ENCODE assay signal across 3 fruit fly cellular contexts in the genomic region with DNA sequence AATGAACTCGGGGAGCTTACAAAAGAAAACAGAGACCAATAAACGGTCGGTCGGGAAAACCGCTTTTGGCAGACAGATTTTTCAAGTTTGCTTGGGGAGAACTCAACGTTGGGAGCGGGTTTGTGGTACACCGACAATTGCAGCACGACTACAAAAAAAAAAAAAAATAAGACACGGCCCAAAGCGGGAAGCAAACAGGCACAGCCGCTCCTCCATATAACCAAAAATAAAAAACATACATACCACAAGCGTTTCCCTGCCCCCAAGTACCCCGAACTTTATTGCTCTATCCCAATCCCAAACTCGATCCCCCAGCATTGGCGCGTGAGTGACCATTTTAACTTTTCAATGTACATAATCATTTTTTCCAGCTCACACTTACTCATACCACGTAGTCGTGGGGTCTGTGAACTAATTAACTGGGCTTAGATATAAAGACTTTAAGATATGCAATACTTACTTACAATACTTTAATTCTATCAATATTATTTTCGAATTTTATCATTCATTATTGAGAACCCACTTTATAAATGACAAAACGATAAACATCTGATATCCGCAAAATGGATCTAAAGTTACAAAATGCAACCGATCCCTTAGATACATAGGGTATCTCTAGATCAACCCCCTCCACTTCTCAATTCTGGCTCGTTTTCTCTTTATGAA.
TF ChIP-seq lines count a peak whose summit lies in the region.

No protein-coding gene starts in this region.

- TF ChIP-seq CTCF in whole organism, embryonic (GFP tag; optimal IDR thresholded peaks at IDR 0.05; lab: Kevin White, UChicago), result no peak

TF ChIP-seq in whole organism, embryonic, 481 proteins besides CTCF, POLR2A, EP300 and RAD21 (continues in another document):
- TF ChIP-seq ham (GFP tag; IDR thresholded peaks at IDR 0.05; lab: Robert Waterston, UW), result no peak
- TF ChIP-seq NC2α (GFP tag; optimal IDR thresholded peaks at IDR 0.05; lab: Kevin White, UChicago), result no peak
- peak; percentile 36 for TF ChIP-seq Blimp-1 (GFP tag; optimal IDR thresholded peaks at IDR 0.05; lab: Kevin White, UChicago)
- TF ChIP-seq CG4360 (GFP tag; IDR thresholded peaks at IDR 0.05; lab: Robert Waterston, UW), result no peak
- no peak for TF ChIP-seq ERR (GFP tag; optimal IDR thresholded peaks at IDR 0.05; lab: Kevin White, UChicago)
- TF ChIP-seq CG32772 (GFP tag; IDR thresholded peaks at IDR 0.05; lab: Robert Waterston, UW), result 0 out of 2 replicates have a peak, but pooled peaks have one; percentile 9
- TF ChIP-seq row (GFP tag; IDR thresholded peaks at IDR 0.05; lab: Robert Waterston, UW), result peak; percentile 41; the same call in 2 of the 3 replicates
- no peak for TF ChIP-seq CG7556 (GFP tag; optimal IDR thresholded peaks at IDR 0.05; lab: Kevin White, UChicago)
- TF ChIP-seq CG11723 (GFP tag; optimal IDR thresholded peaks at IDR 0.05; lab: Kevin White, UChicago), result no peak
- TF ChIP-seq NFAT (GFP tag; IDR thresholded peaks at IDR 0.05; lab: Robert Waterston, UW), result no peak
- no peak for TF ChIP-seq pb (GFP tag; optimal IDR thresholded peaks at IDR 0.05; lab: Kevin White, UChicago)
- no peak for TF ChIP-seq CG2116 (GFP tag; optimal IDR thresholded peaks at IDR 0.05; lab: Kevin White, UChicago)
- TF ChIP-seq Hand (GFP tag; optimal IDR thresholded peaks at IDR 0.05; lab: Kevin White, UChicago), result no peak
- no peak for TF ChIP-seq CG4730 (GFP tag; IDR thresholded peaks at IDR 0.05; lab: Robert Waterston, UW)
- 0 out of 2 replicates have a peak, but pooled peaks have one; percentile 35 for TF ChIP-seq Drgx (GFP tag; IDR thresholded peaks at IDR 0.05; lab: Robert Waterston, UW)
- peak; percentile 66 for TF ChIP-seq D19A (tag; optimal IDR thresholded peaks at IDR 0.05; lab: Kevin White, UChicago)
- no peak for TF ChIP-seq Atf-2 (GFP tag; optimal IDR thresholded peaks at IDR 0.05; lab: Kevin White, UChicago)
- no peak for TF ChIP-seq CG34376 (GFP tag; optimal IDR thresholded peaks at IDR 0.05; lab: Kevin White, UChicago)
- no peak for TF ChIP-seq CG10959 (GFP tag; IDR thresholded peaks at IDR 0.05; lab: Robert Waterston, UW)
- no peak for TF ChIP-seq Bgb (GFP tag; IDR thresholded peaks at IDR 0.05; lab: Robert Waterston, UW; ENCODE audit: partially characterized antibody)
- TF ChIP-seq Gsc (GFP tag; IDR thresholded peaks at IDR 0.05; lab: Robert Waterston, UW), result no peak
- TF ChIP-seq Sox102F (GFP tag; optimal IDR thresholded peaks at IDR 0.05; lab: Kevin White, UChicago), result peak; percentile 1
- no peak for TF ChIP-seq Taf1 (GFP tag; IDR thresholded peaks at IDR 0.05; lab: Robert Waterston, UW)
- TF ChIP-seq CG14965 (GFP tag; optimal IDR thresholded peaks at IDR 0.05; lab: Kevin White, UChicago; ENCODE audit: borderline replicate concordance), result no peak
- peak; percentile 20 for TF ChIP-seq sqz (GFP tag; optimal IDR thresholded peaks at IDR 0.05; lab: Kevin White, UChicago)
- no peak for TF ChIP-seq CG18764 (GFP tag; optimal IDR thresholded peaks at IDR 0.05; lab: Kevin White, UChicago)
- peak; percentile 15 for TF ChIP-seq nmo (GFP tag; optimal IDR thresholded peaks at IDR 0.05; lab: Kevin White, UChicago)
- TF ChIP-seq CG14441 (GFP tag; IDR thresholded peaks at IDR 0.05; lab: Robert Waterston, UW), result no peak

TF ChIP-seq in whole organism, prepupa, 60 proteins besides CTCF, POLR2A, EP300 and RAD21:
- TF ChIP-seq CG8632 (GFP tag; optimal IDR thresholded peaks at IDR 0.05; lab: Kevin White, UChicago) (no peak), CG15336 (GFP tag; IDR thresholded peaks at IDR 0.05; lab: Robert Waterston, UW) (peak; percentile 59; the same call in 1 of the 2 replicates), CG32006 (GFP tag; optimal IDR thresholded peaks at IDR 0.05; lab: Kevin White, UChicago) (peak; percentile 63), achi (GFP tag; optimal IDR thresholded peaks at IDR 0.05; lab: Kevin White, UChicago) (no peak), eg (GFP tag; IDR thresholded peaks at IDR 0.05; lab: Robert Waterston, UW) (peak; percentile 69), Hr39 (GFP tag; optimal IDR thresholded peaks at IDR 0.05; lab: Kevin White, UChicago) (no peak), Lpt (GFP tag; optimal IDR thresholded peaks at IDR 0.05; lab: Kevin White, UChicago) (peak; percentile 40), OdsH (GFP tag; optimal IDR thresholded peaks at IDR 0.05; lab: Kevin White, UChicago) (no peak), CG8119 (GFP tag; IDR thresholded peaks at IDR 0.05; lab: Robert Waterston, UW) (peak; percentile 46; the same call in 2 of the 3 replicates), salr (GFP tag; optimal IDR thresholded peaks at IDR 0.05; lab: Kevin White, UChicago) (peak in 1 of 2 experiments; percentile 45), CG10631 (GFP tag; optimal IDR thresholded peaks at IDR 0.05; lab: Kevin White, UChicago) (peak; percentile 3)
TF ChIP-seq in whole organism, prepupa: peak in this region for 7.

TF ChIP-seq in whole organism, pupa, 21 proteins besides CTCF, POLR2A, EP300 and RAD21:
- TF ChIP-seq Snoo (tag; optimal IDR thresholded peaks at IDR 0.05; lab: Kevin White, UChicago) (no peak), CG32121 (GFP tag; IDR thresholded peaks at IDR 0.05; lab: Robert Waterston, UW) (peak; percentile 47; the same call in 1 of the 2 replicates), CG34367 (tag; optimal IDR thresholded peaks at IDR 0.05; lab: Kevin White, UChicago) (no peak), CG15710 (tag; optimal IDR thresholded peaks at IDR 0.05; lab: Kevin White, UChicago) (no peak), CG10348 (GFP tag; IDR thresholded peaks at IDR 0.05; lab: Robert Waterston, UW) (no peak), CG12605 (GFP tag; IDR thresholded peaks at IDR 0.05; lab: Robert Waterston, UW) (no peak), EcR (GFP tag; optimal IDR thresholded peaks at IDR 0.05; lab: Kevin White, UChicago) (no peak), CG13204 (GFP tag; optimal IDR thresholded peaks at IDR 0.05; lab: Kevin White, UChicago) (no peak), CG9948 (tag; optimal IDR thresholded peaks at IDR 0.05; lab: Kevin White, UChicago) (no peak), fd96Ca (GFP tag; IDR thresholded peaks at IDR 0.05; lab: Robert Waterston, UW) (peak; percentile 46; the same call in 2 of the 3 replicates), CG4496 (GFP tag; IDR thresholded peaks at IDR 0.05; lab: Robert Waterston, UW) (peak; percentile 67; the same call in 2 of the 3 replicates), Pif1B (GFP tag; optimal IDR thresholded peaks at IDR 0.05; lab: Kevin White, UChicago) (no peak), CG17806 (tag; optimal IDR thresholded peaks at IDR 0.05; lab: Kevin White, UChicago) (no peak), Ets98B (GFP tag; IDR thresholded peaks at IDR 0.05; lab: Robert Waterston, UW) (peak; percentile 53; the same call in 1 of the 2 replicates), rn (GFP tag; IDR thresholded peaks at IDR 0.05; lab: Robert Waterston, UW) (no peak), Pif1A (GFP tag; optimal IDR thresholded peaks at IDR 0.05; lab: Kevin White, UChicago) (no peak), CG14655 (GFP tag; optimal IDR thresholded peaks at IDR 0.05; lab: Kevin White, UChicago) (peak; percentile 48), CG8159 (tag; optimal IDR thresholded peaks at IDR 0.05; lab: Kevin White, UChicago) (no peak), D1 (tag; optimal IDR thresholded peaks at IDR 0.05; lab: Kevin White, UChicago) (no peak), CG8301 (tag; optimal IDR thresholded peaks at IDR 0.05; lab: Kevin White, UChicago) (peak; percentile 52), gl (tag; optimal IDR thresholded peaks at IDR 0.05; lab: Kevin White, UChicago) (no peak)
